Worm (Caenorhabditis elegans) whole organism, L4 larva: ENCODE results near the gene ZC250.4.

Experiments
- nhr-11 ChIP-seq: fragments of 150-350 bp; optimal IDR thresholded peaks from 2 replicates; lab custom pipeline; 2014; ENCODE audit warnings: missing biosample characterization, missing genetic modification characterization
- nhr-41 ChIP-seq: fragments of 200-800 bp; sonication (Bioruptor generic); IDR thresholded peaks from 2 replicates; pipeline ENCODE4 v1.3.6; 2022; ENCODE audit warnings: missing genetic modification reagents, missing genetic modification characterization, missing compliant biosample characterization
- nhr-77 ChIP-seq: fragments of 150-350 bp; optimal IDR thresholded peaks from 2 replicates; lab custom pipeline; 2014; ENCODE audit warnings: missing biosample characterization, missing genetic modification characterization
- pha-4 ChIP-seq, 2 experiments: fragments of 150-350 bp in 1 of 2; fragments of 200-800 bp in 1 of 2; sonication (Bioruptor generic) in 1 of 2; IDR thresholded peaks in 1 of 2; optimal IDR thresholded peaks in 1 of 2; 2 replicates each; pipeline versions ENCODE4 v1.3.6 to Lab custom; 2014 to 2022; ENCODE audit warnings: missing genetic modification characterization in 2 of 2, missing genetic modification reagents in 2 of 2, missing biosample characterization in 1 of 2, missing compliant biosample characterization in 1 of 2
- snpc-4 ChIP-seq: fragments of 150-350 bp; optimal IDR thresholded peaks from 2 replicates; lab custom pipeline; 2014; ENCODE audit warnings: missing biosample characterization, missing genetic modification characterization

DNA sequence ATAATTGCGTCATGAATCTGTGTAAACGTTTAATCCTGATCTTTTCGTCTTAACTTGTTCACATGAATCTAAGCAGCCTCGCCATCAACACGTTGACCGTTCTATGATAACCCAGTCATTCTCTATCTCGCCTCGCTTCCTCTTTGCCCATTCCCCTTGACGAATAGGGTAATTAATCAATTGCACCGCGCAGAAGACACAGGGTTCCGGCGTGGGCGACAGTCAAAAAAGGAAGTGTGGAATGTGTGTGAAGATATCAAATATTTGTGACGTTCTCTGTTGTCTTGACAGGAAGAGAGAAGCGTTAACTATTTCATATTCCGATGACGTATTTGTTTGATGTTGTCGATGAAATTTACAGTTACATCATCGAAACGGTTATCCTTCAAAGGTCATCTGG lies 19.9 kb upstream of the ZC250.4 start:
- no peak for TF ChIP-seq nhr-41
- TF ChIP-seq nhr-11 (tag; lab: Kevin White, UChicago), result no peak
- TF ChIP-seq pha-4 (GFP tag; IDR thresholded peaks at IDR 0.05; lab: Robert Waterston, UW), result no peak
- no peak for TF ChIP-seq pha-4 (tag; optimal IDR thresholded peaks at IDR 0.05; lab: Kevin White, UChicago)
- TF ChIP-seq nhr-77 (tag; lab: Kevin White, UChicago), result no peak
- no peak for TF ChIP-seq snpc-4 (tag; lab: Kevin White, UChicago)
